Worm (Caenorhabditis elegans): ENCODE data around the gene C50H2.5.

DNA sequence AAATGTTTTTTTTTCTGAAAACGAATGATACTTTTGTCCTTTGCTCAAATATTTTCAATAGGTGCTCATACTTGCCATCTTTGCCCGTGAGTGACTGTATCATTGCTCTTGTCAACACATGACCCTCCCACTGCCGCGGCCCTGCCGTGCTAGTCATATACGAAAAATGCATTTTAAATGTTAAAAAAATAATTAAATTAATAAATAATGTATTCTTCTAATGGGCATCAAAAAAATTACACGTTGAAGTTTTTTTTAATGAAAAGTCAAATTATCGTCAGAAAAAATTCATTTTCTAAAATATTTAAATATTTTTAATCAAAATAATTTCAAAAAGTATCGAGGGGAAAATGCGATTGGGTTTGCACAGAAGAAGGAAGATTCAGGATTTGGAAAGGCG is 4.0 kb downstream of the C50H2.5 start, which contains the start of gene C50H2.7:
- no peak for TF ChIP-seq tab-1 (GFP tag; IDR thresholded peaks at IDR 0.05)
- TF ChIP-seq flt-1 (GFP tag; IDR thresholded peaks at IDR 0.05), result no peak
